Fruit fly (Drosophila melanogaster) whole organism, embryonic: ENCODE measurements around the gene Cpr62Ba.

Experiments used
- Atf-2 ChIP-seq: fragments of 200-800 bp; sonication (Bioruptor generic); optimal IDR thresholded peaks from 2 replicates; lab custom pipeline; 2016; ENCODE audit warnings: missing biosample characterization, missing genetic modification characterization
- Bdp1 ChIP-seq: fragments of 200-800 bp; sonication (Bioruptor generic); optimal IDR thresholded peaks from 3 replicates; lab custom pipeline; 2016; ENCODE audit warnings: missing biosample characterization, missing genetic modification characterization
- BtbVII ChIP-seq: fragments of 200-800 bp; sonication (Bioruptor generic); optimal IDR thresholded peaks from 3 replicates; lab custom pipeline; 2017; ENCODE audit warnings: missing biosample characterization, mild to moderate bottlenecking, missing genetic modification characterization
- Bteb2 ChIP-seq: fragments of 200-800 bp; sonication (Bioruptor generic); optimal IDR thresholded peaks from 2 replicates; lab custom pipeline; 2016; ENCODE audit warnings: missing biosample characterization, missing genetic modification characterization
- CG10267 ChIP-seq: fragments of 200-800 bp; sonication (Bioruptor generic); optimal IDR thresholded peaks from 2 replicates; lab custom pipeline; 2018; ENCODE audit warnings: missing biosample characterization, mild to moderate bottlenecking, missing genetic modification characterization, moderate library complexity
- CG10274 ChIP-seq: fragments of 200-800 bp; sonication (Bioruptor generic); optimal IDR thresholded peaks from 3 replicates; lab custom pipeline; 2017; ENCODE audit warnings: missing biosample characterization, mild to moderate bottlenecking, missing genetic modification characterization
- CG12071 ChIP-seq: fragments of 200-800 bp; sonication (Bioruptor generic); optimal IDR thresholded peaks from 3 replicates; lab custom pipeline; 2018; ENCODE audit warnings: missing biosample characterization, mild to moderate bottlenecking, missing genetic modification characterization
- CG12155 ChIP-seq: fragments of 200-800 bp; sonication (Bioruptor generic); optimal IDR thresholded peaks from 3 replicates; lab custom pipeline; 2016; ENCODE audit warnings: missing biosample characterization, missing genetic modification characterization
- CG12391 ChIP-seq: fragments of 200-800 bp; sonication (Bioruptor generic); optimal IDR thresholded peaks from 3 replicates; lab custom pipeline; 2018; ENCODE audit warnings: missing biosample characterization, mild to moderate bottlenecking, missing genetic modification characterization, moderate library complexity
- CG15696 ChIP-seq: fragments of 200-800 bp; sonication (Bioruptor generic); optimal IDR thresholded peaks from 2 replicates; lab custom pipeline; 2019; ENCODE audit warnings: missing biosample characterization, mild to moderate bottlenecking, missing genetic modification characterization, moderate library complexity
- CG17361 ChIP-seq: fragments of 200-800 bp; sonication (Bioruptor generic); IDR thresholded peaks from 3 replicates; pipeline ENCODE4 v1.3.6; 2022; ENCODE audit warnings: missing biosample characterization, missing genetic modification characterization
- CG17385 ChIP-seq: fragments of 200-800 bp; sonication (Bioruptor generic); optimal IDR thresholded peaks from 3 replicates; lab custom pipeline; 2018; ENCODE audit warnings: missing biosample characterization, mild to moderate bottlenecking, missing genetic modification characterization
- CG18476 ChIP-seq: fragments of 200-800 bp; sonication (Bioruptor generic); optimal IDR thresholded peaks from 2 replicates; lab custom pipeline; 2016; ENCODE audit warnings: missing biosample characterization, mild to moderate bottlenecking, missing genetic modification characterization
- CG2678 ChIP-seq: fragments of 200-800 bp; sonication (Bioruptor generic); optimal IDR thresholded peaks from 3 replicates; lab custom pipeline; 2019; ENCODE audit warnings: missing biosample characterization, mild to moderate bottlenecking, missing genetic modification characterization, moderate library complexity
- CG2712 ChIP-seq: fragments of 200-800 bp; optimal IDR thresholded peaks from 3 replicates; lab custom pipeline; 2019; ENCODE audit warnings: missing biosample characterization, mild to moderate bottlenecking, missing genetic modification characterization, moderate library complexity
- CG32767 ChIP-seq: fragments of 200-800 bp; sonication (Bioruptor generic); IDR thresholded peaks from 2 replicates; pipeline ENCODE4 v1.3.6; 2022; ENCODE audit warnings: missing biosample characterization, missing genetic modification characterization
- CG33213 ChIP-seq: fragments of 200-800 bp; sonication (Bioruptor generic); optimal IDR thresholded peaks from 3 replicates; lab custom pipeline; 2016; ENCODE audit warnings: missing biosample characterization, missing genetic modification characterization
- CG3847 ChIP-seq: fragments of 200-800 bp; sonication (Bioruptor generic); IDR thresholded peaks from 2 replicates; pipeline ENCODE4 v1.3.6; 2022; ENCODE audit warnings: missing biosample characterization, missing genetic modification characterization
- CG5180 ChIP-seq: fragments of 200-800 bp; sonication (Bioruptor generic); optimal IDR thresholded peaks from 3 replicates; lab custom pipeline; 2017; ENCODE audit warnings: missing biosample characterization, missing genetic modification characterization, mild to moderate bottlenecking, moderate library complexity, missing genetic modification reagents
- CG6854 ChIP-seq: fragments of 200-800 bp; sonication (Bioruptor generic); optimal IDR thresholded peaks from 3 replicates; lab custom pipeline; 2017; ENCODE audit warnings: missing biosample characterization, mild to moderate bottlenecking, missing genetic modification characterization
- CG7271 ChIP-seq: fragments of 200-800 bp; sonication (Bioruptor generic); optimal IDR thresholded peaks from 2 replicates; lab custom pipeline; 2018; ENCODE audit warnings: missing biosample characterization, mild to moderate bottlenecking, missing genetic modification characterization, moderate library complexity
- CG9609 ChIP-seq: fragments of 200-800 bp; sonication (Bioruptor generic); optimal IDR thresholded peaks from 3 replicates; lab custom pipeline; 2016; ENCODE audit warnings: missing biosample characterization, missing genetic modification characterization
- CG9876 ChIP-seq: fragments of 200-800 bp; sonication (Bioruptor generic); optimal IDR thresholded peaks from 2 replicates; lab custom pipeline; 2016; ENCODE audit warnings: missing biosample characterization, missing genetic modification characterization
- Ets97D ChIP-seq: fragments of 200-800 bp; sonication (Bioruptor generic); optimal IDR thresholded peaks from 3 replicates; lab custom pipeline; 2016; ENCODE audit warnings: missing biosample characterization, missing genetic modification characterization
- GATAe ChIP-seq: fragments of 200-800 bp; sonication (Bioruptor generic); conservative IDR thresholded peaks from 2 replicates; pipeline ENCODE4 v1.3.6; 2022; ENCODE audit warnings: missing biosample characterization, missing genetic modification characterization
- H2.0 ChIP-seq: fragments of 200-800 bp; sonication (Bioruptor generic); IDR thresholded peaks from 2 replicates; pipeline ENCODE4 v1.3.6; 2022; ENCODE audit warnings: missing biosample characterization, missing genetic modification characterization
- HmgZ ChIP-seq: fragments of 200-800 bp; sonication (Bioruptor generic); optimal IDR thresholded peaks from 2 replicates; lab custom pipeline; 2018; ENCODE audit warnings: missing biosample characterization, mild to moderate bottlenecking, missing genetic modification characterization
- Hmr ChIP-seq: fragments of 200-800 bp; sonication (Bioruptor generic); optimal IDR thresholded peaks from 3 replicates; lab custom pipeline; 2017; ENCODE audit warnings: mild to moderate bottlenecking, missing biosample characterization, missing genetic modification reagents, missing genetic modification characterization
- Hr3 ChIP-seq: fragments of 200-800 bp; sonication (Bioruptor generic); optimal IDR thresholded peaks from 3 replicates; lab custom pipeline; 2016; ENCODE audit warnings: missing biosample characterization, missing genetic modification characterization
- Lhr ChIP-seq: fragments of 200-800 bp; sonication (Bioruptor generic); optimal IDR thresholded peaks from 3 replicates; lab custom pipeline; 2017; ENCODE audit warnings: mild to moderate bottlenecking, missing biosample characterization, missing genetic modification reagents, missing genetic modification characterization
- Med ChIP-seq: fragments of 200-800 bp; sonication (Bioruptor generic); peaks from one replicate; lab custom pipeline; 2016; ENCODE audit warnings: missing biosample characterization, missing genetic modification characterization, mild to moderate bottlenecking, inconsistent platforms, moderate library complexity
- Ravus ChIP-seq: fragments of 200-800 bp; sonication (Bioruptor generic); IDR thresholded peaks from 2 replicates; pipeline ENCODE4 v1.3.6; 2022; ENCODE audit warnings: missing biosample characterization, missing genetic modification characterization
- az2 ChIP-seq: fragments of 200-800 bp; sonication (Bioruptor generic); optimal IDR thresholded peaks from 3 replicates; lab custom pipeline; 2016; ENCODE audit warnings: missing biosample characterization, missing genetic modification characterization
- caup ChIP-seq: fragments of 200-800 bp; sonication (Bioruptor generic); optimal IDR thresholded peaks from 3 replicates; lab custom pipeline; 2017; ENCODE audit warnings: missing biosample characterization, mild to moderate bottlenecking, missing genetic modification characterization, moderate library complexity; ENCODE audit not compliant: severe bottlenecking
- chm ChIP-seq: fragments of 200-800 bp; sonication (Bioruptor generic); IDR thresholded peaks from 2 replicates; pipeline ENCODE4 v1.3.6; 2022; ENCODE audit warnings: missing biosample characterization, missing genetic modification characterization
- chn ChIP-seq: fragments of 200-800 bp; sonication (Bioruptor generic); optimal IDR thresholded peaks from 2 replicates; lab custom pipeline; 2016; ENCODE audit warnings: missing biosample characterization, missing genetic modification characterization
- esg ChIP-seq: fragments of 200-800 bp; sonication (Bioruptor generic); conservative IDR thresholded peaks from 2 replicates; pipeline ENCODE4 v1.3.6; 2022; ENCODE audit warnings: missing biosample characterization, missing genetic modification characterization
- fu2 ChIP-seq: fragments of 200-800 bp; sonication (Bioruptor generic); optimal IDR thresholded peaks from 2 replicates; lab custom pipeline; 2016; ENCODE audit warnings: missing biosample characterization, missing genetic modification characterization
- gt ChIP-seq: fragments of 200-800 bp; sonication (Bioruptor generic); IDR thresholded peaks from 2 replicates; pipeline ENCODE4 v1.3.6; 2022; ENCODE audit warnings: missing biosample characterization, missing genetic modification characterization
- kni ChIP-seq: fragments of 200-800 bp; sonication (Bioruptor generic); optimal IDR thresholded peaks from 3 replicates; lab custom pipeline; 2017; ENCODE audit warnings: mild to moderate bottlenecking, missing biosample characterization, missing genetic modification reagents, missing genetic modification characterization
- lov ChIP-seq, 2 experiments: fragments of 200-800 bp in 1 of 2; fragments of >200 bp in 1 of 2; sonication (Bioruptor generic) in 1 of 2; IDR thresholded peaks in 1 of 2; optimal IDR thresholded peaks in 1 of 2; 2 replicates in 1 of 2; 3 replicates in 1 of 2; pipeline versions ENCODE4 v1.3.6 to Lab custom; 2017 to 2022; ENCODE audit warnings: missing biosample characterization in 1 of 2, missing genetic modification characterization in 1 of 2
- p53 ChIP-seq: fragments of 200-800 bp; sonication (Bioruptor generic); optimal IDR thresholded peaks from 2 replicates; lab custom pipeline; 2016; ENCODE audit warnings: missing biosample characterization, missing genetic modification characterization
- pb ChIP-seq: fragments of 200-800 bp; sonication (Bioruptor generic); optimal IDR thresholded peaks from 3 replicates; lab custom pipeline; 2016; ENCODE audit warnings: missing biosample characterization, missing genetic modification characterization
- peb ChIP-seq: fragments of 200-800 bp; sonication (Bioruptor generic); IDR thresholded peaks from 2 replicates; pipeline ENCODE4 v1.3.6; 2022; ENCODE audit warnings: missing biosample characterization, missing genetic modification characterization
- ranshi ChIP-seq: fragments of 200-800 bp; sonication (Bioruptor generic); IDR thresholded peaks from 2 replicates; pipeline ENCODE4 v1.3.6; 2022; ENCODE audit warnings: missing biosample characterization, missing genetic modification characterization
- sc ChIP-seq, 3 experiments: fragments of >200 bp in 2 of 3; fragments of 200-800 bp in 1 of 3; sonication (Bioruptor generic) in 1 of 3; optimal IDR thresholded peaks; 2 replicates in 2 of 3; 3 replicates in 1 of 3; lab custom pipeline; 2017; ENCODE audit warnings: mild to moderate bottlenecking in 1 of 3, missing biosample characterization in 1 of 3, missing genetic modification characterization in 1 of 3, missing genetic modification reagents in 1 of 3
- seq ChIP-seq: fragments of 200-800 bp; sonication (Bioruptor generic); IDR thresholded peaks from 2 replicates; pipeline ENCODE4 v1.3.6; 2022; ENCODE audit warnings: missing biosample characterization, missing genetic modification characterization
- slou ChIP-seq: fragments of 200-800 bp; sonication (Bioruptor generic); optimal IDR thresholded peaks from 3 replicates; lab custom pipeline; 2016; ENCODE audit warnings: missing biosample characterization, missing genetic modification characterization
- tap ChIP-seq: fragments of 200-800 bp; optimal IDR thresholded peaks from 3 replicates; lab custom pipeline; 2019; ENCODE audit warnings: missing biosample characterization, mild to moderate bottlenecking, missing genetic modification characterization, moderate library complexity
- vvl ChIP-seq: fragments of 200-800 bp; sonication (Bioruptor generic); IDR thresholded peaks from 2 replicates; pipeline ENCODE4 v1.3.6; 2022; ENCODE audit warnings: missing biosample characterization, missing genetic modification characterization
- wdn ChIP-seq: fragments of 200-800 bp; sonication (Bioruptor generic); IDR thresholded peaks from 2 replicates; pipeline ENCODE4 v1.3.6; 2022; ENCODE audit warnings: missing biosample characterization, missing genetic modification characterization

Cpr62Ba gene

dm6 chr3L:1859563-1859962 lies 28.0 kb upstream of the Cpr62Ba start (continued):
- TF ChIP-seq sc (optimal IDR thresholded peaks at IDR 0.05; lab: Kevin White, UChicago) (no peak), sc (GFP tag; optimal IDR thresholded peaks at IDR 0.05; lab: Kevin White, UChicago) (no peak), Atf-2 (GFP tag; lab: Kevin White, UChicago) (no peak), HmgZ (tag; lab: Kevin White, UChicago) (no peak), p53 (GFP tag; lab: Kevin White, UChicago) (no peak), CG17385 (GFP tag; lab: Kevin White, UChicago) (peak; percentile 15), Hmr (no peak), pb (GFP tag; lab: Kevin White, UChicago) (no peak), CG7271 (tag; lab: Kevin White, UChicago) (peak; percentile 76), CG33213 (no peak), CG3847 (GFP tag; lab: Robert Waterston, UW) (no peak), BtbVII (peak; percentile 9), CG12391 (tag; lab: Kevin White, UChicago) (no peak), CG9876 (GFP tag; lab: Kevin White, UChicago) (no peak), CG2712 (tag; lab: Kevin White, UChicago) (peak; percentile 12), CG10274 (GFP tag; lab: Kevin White, UChicago) (no peak), slou (no peak), CG12071 (GFP tag; lab: Kevin White, UChicago) (no peak), CG18476 (GFP tag; lab: Kevin White, UChicago) (no peak), vvl (GFP tag; lab: Robert Waterston, UW) (peak; percentile 17; the same call in 1 of the 2 replicates), Lhr (no peak), Ravus (GFP tag; lab: Robert Waterston, UW) (no peak), wdn (no peak), CG32767 (GFP tag; lab: Robert Waterston, UW) (0 out of 2 replicates have a peak, but pooled peaks have one; percentile 18), fu2 (GFP tag; lab: Kevin White, UChicago) (no peak), kni (GFP tag; lab: Kevin White, UChicago) (no peak), chn (GFP tag; lab: Kevin White, UChicago) (no peak), CG17361 (no peak), gt (GFP tag; lab: Robert Waterston, UW) (no peak), caup (peak; percentile 7), Bdp1 (GFP tag; lab: Kevin White, UChicago) (no peak), CG15696 (tag; lab: Kevin White, UChicago) (no peak), tap (no peak), CG10267 (tag; lab: Kevin White, UChicago) (peak; percentile 7), seq (no peak), ranshi (GFP tag; lab: Robert Waterston, UW) (peak; percentile 19; the same call in 1 of the 2 replicates), H2.0 (GFP tag; lab: Robert Waterston, UW) (no peak), Bteb2 (GFP tag; lab: Kevin White, UChicago) (no peak), GATAe (GFP tag; lab: Robert Waterston, UW) (no peak), esg (GFP tag; lab: Robert Waterston, UW) (no peak), az2 (GFP tag; lab: Kevin White, UChicago) (no peak), CG9609 (GFP tag; lab: Kevin White, UChicago) (no peak), CG12155 (GFP tag; lab: Kevin White, UChicago) (no peak), Med (GFP tag; lab: Kevin White, UChicago) (peak; percentile 80), lov (optimal IDR thresholded peaks at IDR 0.05; lab: Kevin White, UChicago) (no peak), lov (GFP tag; IDR thresholded peaks at IDR 0.05; lab: Robert Waterston, UW) (0 out of 3 replicates have a peak, but pooled peaks have one; percentile 52), peb (GFP tag; lab: Robert Waterston, UW) (no peak), CG6854 (peak; percentile 19), Hr3 (GFP tag; lab: Kevin White, UChicago) (no peak), CG2678 (peak; percentile 2), chm (GFP tag; lab: Robert Waterston, UW) (no peak; the same call in 1 of the 2 replicates), CG5180 (GFP tag; lab: Kevin White, UChicago) (no peak), Ets97D (GFP tag; lab: Kevin White, UChicago) (peak; percentile 92)
